Fruit fly (Drosophila melanogaster) whole organism, prepupa: ENCODE data around the gene fwd.

Experiments used
- CG3919 ChIP-seq: fragments of 200-800 bp; sonication (Bioruptor generic); optimal IDR thresholded peaks from 3 replicates; lab custom pipeline; 2016; ENCODE audit warnings: missing biosample characterization, missing genetic modification characterization
- net ChIP-seq: fragments of 200-800 bp; sonication (Bioruptor generic); optimal IDR thresholded peaks from 3 replicates; lab custom pipeline; 2016; ENCODE audit warnings: missing biosample characterization, missing genetic modification characterization

dm6 chr3L:319145-320009, at the start of gene fwd:
- no peak for TF ChIP-seq net (GFP tag; lab: Kevin White, UChicago)
- no peak for TF ChIP-seq CG3919 (GFP tag; lab: Kevin White, UChicago)
